ENCODE assay signal across 2 worm cellular contexts in the genomic region with DNA sequence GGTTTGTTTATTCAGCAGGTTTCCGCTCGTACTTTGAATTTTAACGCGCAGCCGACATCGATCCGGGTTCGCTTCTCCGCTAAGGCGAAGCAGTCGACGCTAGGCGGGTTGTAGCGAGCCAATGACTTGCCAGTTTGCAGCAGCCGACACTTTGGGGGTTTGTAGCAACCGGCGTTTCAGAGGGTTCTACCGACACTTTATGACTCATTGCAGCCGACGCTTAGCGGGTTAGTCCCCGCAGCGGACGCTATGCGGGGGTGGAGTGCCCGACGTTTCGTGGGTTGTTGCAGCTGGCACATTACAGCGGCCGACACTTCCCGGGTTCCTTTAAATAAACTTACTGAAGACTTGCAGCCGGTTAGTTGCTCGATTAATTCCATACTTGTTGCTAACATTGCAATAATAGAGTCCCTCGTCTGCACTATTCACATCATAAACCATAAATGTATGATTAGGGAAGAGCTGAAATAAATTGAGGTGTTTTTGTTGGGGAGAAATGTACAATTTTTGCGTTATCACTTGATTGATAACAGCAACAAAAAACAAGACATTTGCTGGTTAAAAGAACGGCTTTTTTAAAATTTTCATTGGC.
A peak's percentile ranks its signal among the peaks of the same experiment; 100 is the strongest.
TF ChIP-seq lines count a peak whose summit lies in the region.

TSS of gene Y54G2A.57 (plus strand) at position 542 of the 592 bp plus-strand sequence.

TF ChIP-seq in whole organism, L4 larva, 104 proteins besides CTCF, POLR2A, EP300 and RAD21:
- TF ChIP-seq nhr-10 (tag; optimal IDR thresholded peaks at IDR 0.05; lab: Kevin White, UChicago) (no peak), aha-1 (tag; lab: Kevin White, UChicago) (no peak), daf-16 (GFP tag; optimal IDR thresholded peaks at IDR 0.05; lab: Kevin White, UChicago) (no peak), daf-16 (tag; optimal IDR thresholded peaks at IDR 0.05; lab: Kevin White, UChicago) (no peak), ceh-32 (tag; optimal IDR thresholded peaks at IDR 0.05; lab: Kevin White, UChicago; ENCODE audit: poor library complexity) (no peak), unc-62 (GFP tag; optimal IDR thresholded peaks at IDR 0.05 in 1 of 2; lab: Kevin White, UChicago) (peak in 1 of 2 experiments; percentile 29), unc-62 (tag; optimal IDR thresholded peaks at IDR 0.05; lab: Kevin White, UChicago) (no peak), egl-43 (GFP tag; IDR thresholded peaks at IDR 0.05; lab: Robert Waterston, UW) (0 out of 2 replicates have a peak, but pooled peaks have one; percentile 23), set-16 (GFP tag; IDR thresholded peaks at IDR 0.05; lab: Robert Waterston, UW) (peak; percentile 69), lin-39 (tag; optimal IDR thresholded peaks at IDR 0.05; lab: Kevin White, UChicago) (no peak)

TF ChIP-seq in whole organism, young adult, 124 proteins besides CTCF, POLR2A, EP300 and RAD21:
- TF ChIP-seq snpc-4 (GFP tag; optimal IDR thresholded peaks at IDR 0.05; lab: Kevin White, UChicago) (no peak), snpc-4 (tag; optimal IDR thresholded peaks at IDR 0.05; lab: Kevin White, UChicago) (peak in 2 of 4 experiments; percentile 10 to 48), zfh-2 (GFP tag; conservative IDR thresholded peaks at IDR 0.05; lab: Robert Waterston, UW) (peak; percentile 55), ceh-27 (GFP tag; optimal IDR thresholded peaks at IDR 0.05; lab: Kevin White, UChicago) (no peak), hmg-20 (GFP tag; IDR thresholded peaks at IDR 0.05; lab: Robert Waterston, UW) (no peak), lin-26 (GFP tag; IDR thresholded peaks at IDR 0.05; lab: Robert Waterston, UW) (no peak), B0336.3 (GFP tag; IDR thresholded peaks at IDR 0.05; lab: Robert Waterston, UW) (no peak)
